Worm (Caenorhabditis elegans): ENCODE measurements around the gene srh-71.

ce11 chrII:3172176-3172575 is 48.9 kb downstream of the srh-71 start, which contains the start of gene Y27F2A.10:
- no peak for TF ChIP-seq ztf-4 (tag; optimal IDR thresholded peaks at IDR 0.05)
- no peak for TF ChIP-seq ama-1 (optimal IDR thresholded peaks at IDR 0.05)
- no peak for TF ChIP-seq egl-27 (tag; optimal IDR thresholded peaks at IDR 0.05)
- TF ChIP-seq elt-3 (tag; optimal IDR thresholded peaks at IDR 0.05): no peak
- TF ChIP-seq elt-1 (tag; optimal IDR thresholded peaks at IDR 0.05): no peak
- TF ChIP-seq lsy-2 (tag; optimal IDR thresholded peaks at IDR 0.05): no peak
- no peak for TF ChIP-seq nhr-237 (tag; optimal IDR thresholded peaks at IDR 0.05)
